Worm (Caenorhabditis elegans) whole organism, late embryonic: ENCODE results near the gene C45G9.14.

Experiments used
- C08G9.2 ChIP-seq: sonication (generic microtip); optimal IDR thresholded peaks from 2 replicates; lab custom pipeline; 2016; ENCODE audit warnings: mild to moderate bottlenecking, missing genetic modification characterization, moderate library complexity, missing compliant biosample characterization
- C38D4.7 ChIP-seq: fragments of 200-800 bp; sonication (Bioruptor generic); optimal IDR thresholded peaks from 2 replicates; lab custom pipeline; 2018; ENCODE audit warnings: mild to moderate bottlenecking, missing genetic modification characterization, moderate library complexity, missing compliant biosample characterization
- K02D7.2 ChIP-seq: sonication (generic microtip); optimal IDR thresholded peaks from 2 replicates; lab custom pipeline; 2017; ENCODE audit warnings: mild to moderate bottlenecking, missing genetic modification characterization, missing compliant biosample characterization
- K09A11.1 ChIP-seq: sonication (generic microtip); optimal IDR thresholded peaks from 2 replicates; lab custom pipeline; 2017; ENCODE audit warnings: antibody characterized with exemption, mild to moderate bottlenecking, missing genetic modification characterization, missing compliant biosample characterization; ENCODE audit not compliant: insufficient read depth
- T23F11.4 ChIP-seq: fragments of 200-800 bp; sonication (Bioruptor generic); optimal IDR thresholded peaks from 2 replicates; lab custom pipeline; 2018; ENCODE audit warnings: mild to moderate bottlenecking, missing genetic modification characterization, missing compliant biosample characterization
- Y22D7AL.16 ChIP-seq: sonication (generic microtip); optimal IDR thresholded peaks from 2 replicates; lab custom pipeline; 2016; ENCODE audit warnings: missing genetic modification characterization, missing compliant biosample characterization
- ahr-1 ChIP-seq: sonication (generic microtip); optimal IDR thresholded peaks from 2 replicates; lab custom pipeline; 2016; ENCODE audit warnings: missing genetic modification characterization, missing compliant biosample characterization
- ceh-14 ChIP-seq: sonication (generic microtip); optimal IDR thresholded peaks from 2 replicates; lab custom pipeline; 2016; ENCODE audit warnings: missing genotype, missing genetic modification characterization, missing compliant biosample characterization
- ceh-18 ChIP-seq: sonication (generic microtip); optimal IDR thresholded peaks from 2 replicates; lab custom pipeline; 2016; ENCODE audit warnings: missing genetic modification characterization, missing compliant biosample characterization
- ceh-31 ChIP-seq: sonication (generic microtip); optimal IDR thresholded peaks from 2 replicates; lab custom pipeline; 2016; ENCODE audit warnings: missing genetic modification characterization, missing compliant biosample characterization
- ceh-34 ChIP-seq: sonication (generic microtip); optimal IDR thresholded peaks from 2 replicates; lab custom pipeline; 2016; ENCODE audit warnings: mild to moderate bottlenecking, missing genetic modification characterization, missing compliant biosample characterization
- ceh-48 ChIP-seq: sonication (generic microtip); optimal IDR thresholded peaks from 2 replicates; lab custom pipeline; 2016; ENCODE audit warnings: missing genetic modification characterization, inconsistent platforms, missing compliant biosample characterization
- ceh-9 ChIP-seq: sonication (generic microtip); optimal IDR thresholded peaks from 2 replicates; lab custom pipeline; 2016; ENCODE audit warnings: mild to moderate bottlenecking, missing genetic modification characterization, inconsistent platforms, missing compliant biosample characterization
- che-1 ChIP-seq: sonication (generic microtip); optimal IDR thresholded peaks from 2 replicates; lab custom pipeline; 2016; ENCODE audit warnings: mild to moderate bottlenecking, missing genetic modification characterization, missing compliant biosample characterization
- dmd-4 ChIP-seq: sonication (generic microtip); optimal IDR thresholded peaks from 2 replicates; lab custom pipeline; 2016; ENCODE audit warnings: borderline replicate concordance, missing genetic modification characterization, missing compliant biosample characterization
- elt-2 ChIP-seq: sonication (generic microtip); optimal IDR thresholded peaks from 2 replicates; lab custom pipeline; 2016; ENCODE audit warnings: missing genetic modification reagents, missing genetic modification characterization, missing compliant biosample characterization
- elt-4 ChIP-seq: sonication (generic microtip); optimal IDR thresholded peaks from 2 replicates; lab custom pipeline; 2016; ENCODE audit warnings: missing genetic modification characterization, missing compliant biosample characterization
- ets-4 ChIP-seq: sonication (generic microtip); optimal IDR thresholded peaks from 2 replicates; lab custom pipeline; 2016; ENCODE audit warnings: missing genetic modification characterization, missing compliant biosample characterization
- eyg-1 ChIP-seq: sonication (generic microtip); optimal IDR thresholded peaks from 2 replicates; lab custom pipeline; 2016; ENCODE audit warnings: missing genotype, missing genetic modification characterization, missing compliant biosample characterization
- fkh-6 ChIP-seq: sonication (generic microtip); optimal IDR thresholded peaks from 2 replicates; lab custom pipeline; 2016; ENCODE audit warnings: missing genetic modification characterization, missing compliant biosample characterization
- gmeb-2 ChIP-seq: sonication (generic microtip); optimal IDR thresholded peaks from 2 replicates; lab custom pipeline; 2016; ENCODE audit warnings: missing genetic modification characterization, inconsistent platforms, missing compliant biosample characterization
- hlh-13 ChIP-seq: fragments of 200-800 bp; sonication (Bioruptor generic); optimal IDR thresholded peaks from 2 replicates; lab custom pipeline; 2018; ENCODE audit warnings: mild to moderate bottlenecking, missing genetic modification characterization, missing compliant biosample characterization
- hlh-15 ChIP-seq: sonication (generic microtip); optimal IDR thresholded peaks from 2 replicates; lab custom pipeline; 2016; ENCODE audit warnings: missing genetic modification characterization, missing compliant biosample characterization
- hlh-6 ChIP-seq: sonication (generic microtip); optimal IDR thresholded peaks from 2 replicates; lab custom pipeline; 2016; ENCODE audit warnings: missing genotype, missing genetic modification characterization, missing compliant biosample characterization
- lim-6 ChIP-seq: sonication (generic microtip); optimal IDR thresholded peaks from 2 replicates; lab custom pipeline; 2016; ENCODE audit warnings: missing genetic modification characterization, missing compliant biosample characterization
- madf-2 ChIP-seq: sonication (generic microtip); optimal IDR thresholded peaks from 2 replicates; lab custom pipeline; 2017; ENCODE audit warnings: missing genetic modification characterization, missing compliant biosample characterization
- mec-3 ChIP-seq: sonication (generic microtip); optimal IDR thresholded peaks from 2 replicates; lab custom pipeline; 2016; ENCODE audit warnings: borderline replicate concordance, missing genetic modification characterization, missing compliant biosample characterization
- nfya-1 ChIP-seq: sonication (generic microtip); optimal IDR thresholded peaks from 2 replicates; lab custom pipeline; 2017; ENCODE audit warnings: missing genetic modification characterization, mild to moderate bottlenecking, missing compliant biosample characterization, antibody characterized with exemption, moderate library complexity
- nhr-232 ChIP-seq: sonication (generic microtip); optimal IDR thresholded peaks from 2 replicates; lab custom pipeline; 2016; ENCODE audit warnings: missing genetic modification characterization, missing compliant biosample characterization
- odd-2 ChIP-seq: sonication (generic microtip); optimal IDR thresholded peaks from 2 replicates; lab custom pipeline; 2017; ENCODE audit warnings: antibody characterized with exemption, mild to moderate bottlenecking, missing genetic modification characterization, missing compliant biosample characterization
- pat-9 ChIP-seq: fragments of 200-800 bp; sonication (Bioruptor generic); optimal IDR thresholded peaks from 2 replicates; lab custom pipeline; 2018; ENCODE audit warnings: mild to moderate bottlenecking, missing genetic modification characterization, moderate library complexity, missing compliant biosample characterization
- pax-1 ChIP-seq: fragments of 150-350 bp; optimal IDR thresholded peaks from 2 replicates; lab custom pipeline; 2014; ENCODE audit warnings: missing biosample characterization, missing genetic modification characterization
- syd-9 ChIP-seq: sonication (generic microtip); optimal IDR thresholded peaks from 2 replicates; lab custom pipeline; 2016; ENCODE audit warnings: mild to moderate bottlenecking, missing genetic modification characterization, moderate library complexity, missing compliant biosample characterization
- tbx-7 ChIP-seq: sonication (generic microtip); optimal IDR thresholded peaks from 2 replicates; lab custom pipeline; 2016; ENCODE audit warnings: missing genotype, missing genetic modification characterization, missing compliant biosample characterization
- unc-55 ChIP-seq: sonication (generic microtip); optimal IDR thresholded peaks from 2 replicates; lab custom pipeline; 2017; ENCODE audit warnings: missing biosample characterization, missing genetic modification reagents, missing genetic modification characterization
- zip-5 ChIP-seq: sonication (generic microtip); optimal IDR thresholded peaks from 2 replicates; lab custom pipeline; 2016; ENCODE audit warnings: missing genetic modification characterization, missing compliant biosample characterization

C45G9.14 gene

DNA sequence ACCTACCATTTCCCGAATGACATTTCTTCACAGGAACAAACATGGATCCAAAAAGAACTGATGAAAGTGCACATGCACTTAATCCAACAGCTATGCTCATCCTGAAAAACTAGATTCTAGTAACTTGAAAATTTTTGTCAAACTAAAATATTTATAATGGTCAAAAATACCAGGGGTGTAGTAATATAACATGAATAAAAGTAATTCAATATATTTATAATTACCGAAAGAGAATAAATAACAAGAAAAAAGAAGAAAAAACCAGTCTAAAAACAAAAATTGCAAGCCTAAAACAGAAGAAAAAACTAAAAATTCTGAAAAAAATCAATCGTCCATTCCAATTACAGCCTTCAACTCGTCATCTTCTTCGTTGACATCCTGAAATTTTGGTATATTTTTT, 40.2 kb upstream of the C45G9.14 start, which contains the start of gene R144.6:
R144.6 (minus strand) TSS at position 101 of the 400 bp plus-strand sequence.
- TF ChIP-seq ceh-9 (tag; lab: Kevin White, UChicago) (no peak), mec-3 (tag; lab: Kevin White, UChicago) (no peak), nfya-1 (no peak), odd-2 (tag; lab: Kevin White, UChicago) (no peak), K02D7.2 (tag; lab: Kevin White, UChicago) (no peak), gmeb-2 (tag; lab: Kevin White, UChicago) (no peak), ceh-31 (tag; lab: Kevin White, UChicago) (no peak), lim-6 (tag; lab: Kevin White, UChicago) (no peak), ceh-18 (tag; lab: Kevin White, UChicago) (no peak), hlh-6 (tag; lab: Kevin White, UChicago) (no peak), T23F11.4 (no peak), che-1 (no peak), ceh-34 (tag; lab: Kevin White, UChicago) (no peak), unc-55 (GFP tag; lab: Kevin White, UChicago) (no peak), ets-4 (no peak), zip-5 (tag; lab: Kevin White, UChicago) (no peak), dmd-4 (tag; lab: Kevin White, UChicago) (no peak), ahr-1 (no peak), ceh-48 (no peak), fkh-6 (tag; lab: Kevin White, UChicago) (no peak)

ce11 chrIII:5006881-5007280, 37.9 kb upstream of the C45G9.14 start, which contains the start of gene R144.12:
TSS of gene R144.12 (minus strand) at chrIII:5006981.
- TF ChIP-seq syd-9 (tag; lab: Kevin White, UChicago) (no peak), elt-2 (no peak), dmd-4 (tag; lab: Kevin White, UChicago) (no peak), hlh-13 (GFP tag; lab: Kevin White, UChicago) (no peak), C08G9.2 (tag; lab: Kevin White, UChicago) (no peak), pat-9 (no peak), elt-4 (tag; lab: Kevin White, UChicago) (no peak), zip-5 (tag; lab: Kevin White, UChicago) (no peak), C38D4.7 (no peak), ets-4 (no peak), pax-1 (tag; lab: Kevin White, UChicago) (no peak), tbx-7 (tag; lab: Kevin White, UChicago) (no peak), nhr-232 (tag; lab: Kevin White, UChicago) (no peak), K02D7.2 (tag; lab: Kevin White, UChicago) (no peak), Y22D7AL.16 (no peak)

- no peak for TF ChIP-seq ceh-14 (tag; lab: Kevin White, UChicago)
- no peak for TF ChIP-seq syd-9 (tag; lab: Kevin White, UChicago)
- TF ChIP-seq eyg-1 (tag; lab: Kevin White, UChicago), result no peak
- no peak for TF ChIP-seq ceh-48
- TF ChIP-seq ceh-9 (tag; lab: Kevin White, UChicago), result no peak
- TF ChIP-seq hlh-15, result no peak
- no peak for TF ChIP-seq T23F11.4
- TF ChIP-seq C38D4.7, result no peak
- TF ChIP-seq ceh-18 (tag; lab: Kevin White, UChicago), result no peak
- TF ChIP-seq K09A11.1 (tag; lab: Kevin White, UChicago), result no peak
- no peak for TF ChIP-seq tbx-7 (tag; lab: Kevin White, UChicago)
- no peak for TF ChIP-seq madf-2 (tag; lab: Kevin White, UChicago)
- TF ChIP-seq K02D7.2 (tag; lab: Kevin White, UChicago), result no peak
- TF ChIP-seq, all 69 proteins: peak for 0
Observed at ce11 chrIII:5008730-5009129, 36.1 kb upstream of the C45G9.14 start, which contains the start of gene R144.11. TSS of gene R144.11 (minus strand) at chrIII:5008830.

DNA sequence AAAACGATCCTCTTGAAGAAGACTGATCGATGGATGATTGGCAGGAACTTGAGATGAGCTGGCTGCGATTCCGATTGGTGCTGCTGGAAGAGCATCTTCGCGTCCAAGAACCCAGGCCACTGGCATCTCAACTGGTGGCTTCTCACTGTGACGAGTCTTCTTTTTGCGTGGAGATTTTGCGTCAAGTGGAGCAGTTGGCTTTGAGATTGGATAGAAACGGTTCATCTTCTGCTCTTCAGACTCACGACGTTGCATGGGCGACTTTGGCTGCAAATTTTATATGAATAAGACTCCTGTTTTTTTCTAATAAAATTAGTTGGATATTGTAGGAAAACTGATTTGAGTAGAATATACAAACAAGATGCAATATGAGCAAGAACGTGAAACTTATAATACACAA, 34.1 kb upstream of the C45G9.14 start:
- TF ChIP-seq ceh-14 (tag; lab: Kevin White, UChicago) (no peak), Y22D7AL.16 (no peak), che-1 (no peak), elt-2 (no peak), C38D4.7 (no peak), ets-4 (no peak)
- TF ChIP-seq, all 69 proteins: peak for 0
